Fruit fly (Drosophila melanogaster) whole organism, adult: ENCODE results near the gene jhamt.

Experiments used
- CG11617 ChIP-seq: fragments of 200-800 bp; sonication (Bioruptor generic); optimal IDR thresholded peaks from 2 replicates; lab custom pipeline; 2017; ENCODE audit warnings: mild to moderate bottlenecking, missing biosample characterization, missing genetic modification reagents, missing genetic modification characterization
- CG12768 ChIP-seq: fragments of 200-800 bp; sonication (Bioruptor generic); optimal IDR thresholded peaks from 2 replicates; lab custom pipeline; 2017; ENCODE audit warnings: missing biosample characterization, missing genetic modification characterization, mild to moderate bottlenecking, moderate library complexity, missing genetic modification reagents
- CG14711 ChIP-seq: fragments of 200-800 bp; sonication (Bioruptor generic); optimal IDR thresholded peaks from 2 replicates; lab custom pipeline; 2018; ENCODE audit warnings: missing biosample characterization, mild to moderate bottlenecking, missing genetic modification characterization, moderate library complexity
- CG1620 ChIP-seq: fragments of 200-800 bp; sonication (Bioruptor generic); optimal IDR thresholded peaks from 2 replicates; lab custom pipeline; 2016; ENCODE audit warnings: missing biosample characterization, missing genetic modification characterization
- CG33017 ChIP-seq: fragments of 200-800 bp; sonication (Bioruptor generic); optimal IDR thresholded peaks from 2 replicates; lab custom pipeline; 2018; ENCODE audit warnings: missing biosample characterization, mild to moderate bottlenecking, missing genetic modification characterization, moderate library complexity
- CG5204 ChIP-seq: fragments of 200-800 bp; sonication (Bioruptor generic); optimal IDR thresholded peaks from 2 replicates; lab custom pipeline; 2016; ENCODE audit warnings: missing biosample characterization, missing genetic modification characterization
- CG7045 ChIP-seq: fragments of 200-800 bp; sonication (Bioruptor generic); optimal IDR thresholded peaks from 2 replicates; lab custom pipeline; 2017; ENCODE audit warnings: missing biosample characterization, mild to moderate bottlenecking, missing genetic modification characterization
- CG7101 ChIP-seq: fragments of 200-800 bp; sonication (Bioruptor generic); optimal IDR thresholded peaks from 2 replicates; lab custom pipeline; 2018; ENCODE audit warnings: missing biosample characterization, mild to moderate bottlenecking, missing genetic modification characterization, moderate library complexity
- Clk ChIP-seq: fragments of 200-800 bp; sonication (Bioruptor generic); optimal IDR thresholded peaks from 2 replicates; lab custom pipeline; 2017; ENCODE audit warnings: missing biosample characterization, missing genetic modification characterization
- Crg-1 ChIP-seq: fragments of 200-800 bp; sonication (Bioruptor generic); optimal IDR thresholded peaks from 2 replicates; lab custom pipeline; 2016; ENCODE audit warnings: missing biosample characterization, missing genetic modification characterization
- Hr96 ChIP-seq: fragments of 200-800 bp; sonication (Bioruptor generic); optimal IDR thresholded peaks from 2 replicates; lab custom pipeline; 2016; ENCODE audit warnings: missing biosample characterization, missing genetic modification characterization
- Mnt ChIP-seq: fragments of 200-800 bp; sonication (Bioruptor generic); optimal IDR thresholded peaks from 2 replicates; lab custom pipeline; 2016; ENCODE audit warnings: missing biosample characterization, mild to moderate bottlenecking, missing genetic modification characterization
- bab1 ChIP-seq: fragments of 200-800 bp; sonication (Bioruptor generic); optimal IDR thresholded peaks from 3 replicates; lab custom pipeline; 2019; ENCODE audit warnings: missing biosample characterization, mild to moderate bottlenecking, missing genetic modification characterization, moderate library complexity
- cic ChIP-seq: fragments of 200-800 bp; sonication (Bioruptor generic); optimal IDR thresholded peaks from 2 replicates; lab custom pipeline; 2017; ENCODE audit warnings: missing biosample characterization, mild to moderate bottlenecking, missing genetic modification characterization, moderate library complexity
- cnc ChIP-seq, 2 experiments: fragments of >200 bp; optimal IDR thresholded peaks; 2 replicates each; lab custom pipeline; 2017
- kay ChIP-seq: fragments of 200-800 bp; sonication (Bioruptor generic); peaks from one replicate; lab custom pipeline; 2016; ENCODE audit warnings: missing biosample characterization, missing genetic modification characterization, borderline replicate concordance
- ovo ChIP-seq: fragments of 200-800 bp; sonication (Bioruptor generic); optimal IDR thresholded peaks from 2 replicates; lab custom pipeline; 2016; ENCODE audit warnings: missing biosample characterization, missing genetic modification characterization
- pad ChIP-seq: fragments of 200-800 bp; sonication (Bioruptor generic); optimal IDR thresholded peaks from 3 replicates; lab custom pipeline; 2017; ENCODE audit warnings: missing biosample characterization, missing genetic modification characterization, mild to moderate bottlenecking, moderate library complexity, missing genetic modification reagents
- tj ChIP-seq: fragments of 200-800 bp; sonication (Bioruptor generic); optimal IDR thresholded peaks from 3 replicates; lab custom pipeline; 2017; ENCODE audit warnings: missing biosample characterization, mild to moderate bottlenecking, missing genetic modification characterization, moderate library complexity
- toe ChIP-seq: fragments of 200-800 bp; sonication (Bioruptor generic); optimal IDR thresholded peaks from 2 replicates; lab custom pipeline; 2016; ENCODE audit warnings: missing biosample characterization, missing genetic modification characterization

Gene jhamt

dm6 chr2L:16329102-16329520 is 36.6 kb upstream of the jhamt start, which contains the start of gene mRpL4:
Gene mRpL4, minus strand, starts transcription at chr2L:16329132.
- TF ChIP-seq kay (GFP tag; lab: Kevin White, UChicago) (peak; percentile 80), CG7101 (peak; percentile 1), CG14711 (tag; lab: Kevin White, UChicago) (peak; percentile 23), pad (peak; percentile 13), Hr96 (no peak), tj (no peak), CG1620 (GFP tag; lab: Kevin White, UChicago) (peak; percentile 28), CG7045 (GFP tag; lab: Kevin White, UChicago) (no peak), bab1 (GFP tag; lab: Kevin White, UChicago) (peak; percentile 26), toe (GFP tag; lab: Kevin White, UChicago) (peak; percentile 60), ovo (GFP tag; lab: Kevin White, UChicago) (no peak), Mnt (GFP tag; lab: Kevin White, UChicago) (peak; percentile 53)

dm6 chr2L:16329625-16330024 is 36.1 kb upstream of the jhamt start, which contains the start of gene CG4440:
Gene CG4440, plus strand, starts transcription at chr2L:16329925.
- TF ChIP-seq cic (GFP tag; lab: Kevin White, UChicago) (no peak), CG11617 (GFP tag; lab: Kevin White, UChicago) (no peak)

- no peak for TF ChIP-seq bab1 (GFP tag; lab: Kevin White, UChicago)
- TF ChIP-seq CG7045 (GFP tag; lab: Kevin White, UChicago): no peak
- no peak for TF ChIP-seq Crg-1
- TF ChIP-seq pad: no peak
- TF ChIP-seq tj: no peak
- no peak for TF ChIP-seq Hr96
- TF ChIP-seq cnc (optimal IDR thresholded peaks at IDR 0.05; lab: Kevin White, UChicago): no peak
- no peak for TF ChIP-seq CG33017 (tag; lab: Kevin White, UChicago)
- no peak for TF ChIP-seq CG1620 (GFP tag; lab: Kevin White, UChicago)
- TF ChIP-seq CG14711 (tag; lab: Kevin White, UChicago): no peak
- no peak for TF ChIP-seq Clk (GFP tag; lab: Kevin White, UChicago)
- TF ChIP-seq cic (GFP tag; lab: Kevin White, UChicago): no peak
- TF ChIP-seq CG12768 (GFP tag; lab: Kevin White, UChicago): no peak
Observed at dm6 chr2L:16337785-16338184, 27.9 kb upstream of the jhamt start, which contains the start of gene CG31817. Gene CG31817, minus strand, starts transcription at chr2L:16337885.

- TF ChIP-seq pad (no peak), cnc (optimal IDR thresholded peaks at IDR 0.05; lab: Kevin White, UChicago) (no peak), Mnt (GFP tag; lab: Kevin White, UChicago) (no peak), CG33017 (tag; lab: Kevin White, UChicago) (no peak), bab1 (GFP tag; lab: Kevin White, UChicago) (no peak)
Observed at dm6 chr2L:16340268-16340667, 25.4 kb upstream of the jhamt start, which contains the start of gene CG42266. Gene CG42266, minus strand, starts transcription at chr2L:16340368.

- TF ChIP-seq pad (no peak), tj (no peak), CG7101 (no peak), CG14711 (tag; lab: Kevin White, UChicago) (no peak), cic (GFP tag; lab: Kevin White, UChicago) (no peak), Clk (GFP tag; lab: Kevin White, UChicago) (no peak), CG1620 (GFP tag; lab: Kevin White, UChicago) (no peak), toe (GFP tag; lab: Kevin White, UChicago) (no peak), Mnt (GFP tag; lab: Kevin White, UChicago) (no peak), Crg-1 (no peak), bab1 (GFP tag; lab: Kevin White, UChicago) (no peak), CG7045 (GFP tag; lab: Kevin White, UChicago) (no peak)
Observed at dm6 chr2L:16342224-16342623, 23.5 kb upstream of the jhamt start, which contains the start of gene CG44405. Gene CG44405, minus strand, starts transcription at chr2L:16342324.

dm6 chr2L:16350160-16350633 is 15.5 kb upstream of the jhamt start:
- TF ChIP-seq toe (GFP tag; lab: Kevin White, UChicago): peak; percentile 70
- TF ChIP-seq CG14711 (tag; lab: Kevin White, UChicago): peak; percentile 38
- peak; percentile 19 for TF ChIP-seq CG5204 (GFP tag; lab: Kevin White, UChicago)
- TF ChIP-seq CG11617 (GFP tag; lab: Kevin White, UChicago): peak; percentile 68
- TF ChIP-seq cic (GFP tag; lab: Kevin White, UChicago): no peak
- peak; percentile 79 for TF ChIP-seq ovo (GFP tag; lab: Kevin White, UChicago)
- peak; percentile 71 for TF ChIP-seq CG7101
- TF ChIP-seq Clk (GFP tag; lab: Kevin White, UChicago): no peak
- peak; percentile 53 for TF ChIP-seq pad
- peak; percentile 67 for TF ChIP-seq bab1 (GFP tag; lab: Kevin White, UChicago)
- no peak for TF ChIP-seq Mnt (GFP tag; lab: Kevin White, UChicago)
- TF ChIP-seq Crg-1: peak; percentile 42
- TF ChIP-seq cnc (optimal IDR thresholded peaks at IDR 0.05; lab: Kevin White, UChicago): no peak
- no peak for TF ChIP-seq kay (GFP tag; lab: Kevin White, UChicago)
- peak; percentile 57 for TF ChIP-seq CG12768 (GFP tag; lab: Kevin White, UChicago)
- TF ChIP-seq CG33017 (tag; lab: Kevin White, UChicago): peak; percentile 67
- peak; percentile 75 for TF ChIP-seq CG1620 (GFP tag; lab: Kevin White, UChicago)
- no peak for TF ChIP-seq tj
- TF ChIP-seq Hr96: peak; percentile 45
- peak; percentile 50 for TF ChIP-seq CG7045 (GFP tag; lab: Kevin White, UChicago)
